Fruit fly (Drosophila melanogaster): Measurements from ENCODE around the gene CG15167.

The CG15167 gene

DNA sequence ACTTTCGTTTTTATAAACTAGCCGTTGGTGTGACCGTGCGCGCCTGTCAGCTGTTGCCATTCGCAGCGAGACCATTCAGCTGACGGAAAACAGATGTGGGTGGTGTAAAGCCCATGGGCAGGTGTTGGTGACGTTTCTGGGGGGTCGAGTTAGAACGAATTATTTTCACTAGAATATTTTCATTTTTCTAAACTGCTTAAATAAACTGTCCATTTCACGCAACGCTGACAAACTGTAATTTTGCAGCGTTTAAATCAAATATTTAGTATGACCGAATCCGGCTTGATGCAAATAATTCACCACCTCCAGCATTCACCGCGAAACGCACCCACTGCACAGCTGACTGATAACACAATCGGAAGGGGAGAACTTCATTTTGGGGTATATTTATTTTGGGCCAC lies 44.8 kb upstream of the CG15167 start, which contains the start of the genes CG10383 and CG10338 (continued):
- TF ChIP-seq CG18011 (GFP tag; optimal IDR thresholded peaks at IDR 0.05) (peak; percentile 78), run (tag; optimal IDR thresholded peaks at IDR 0.05) (no peak), CG10543 (GFP tag; optimal IDR thresholded peaks at IDR 0.05) (peak; percentile 76), h (optimal IDR thresholded peaks at IDR 0.05) (no peak), otp (GFP tag; IDR thresholded peaks at IDR 0.05) (peak; percentile 88), CG18599 (GFP tag; optimal IDR thresholded peaks at IDR 0.05) (peak; percentile 92), CG2875 (GFP tag; optimal IDR thresholded peaks at IDR 0.05) (peak; percentile 54), CG16779 (GFP tag; IDR thresholded peaks at IDR 0.05) (peak; percentile 93), Dref (GFP tag; IDR thresholded peaks at IDR 0.05) (peak; percentile 38; the same call in 1 of the 2 replicates), ato (GFP tag; IDR thresholded peaks at IDR 0.05; ENCODE audit: partially characterized antibody) (no peak), nmo (GFP tag; optimal IDR thresholded peaks at IDR 0.05) (peak; percentile 87), Hand (GFP tag; optimal IDR thresholded peaks at IDR 0.05) (peak; percentile 48), btn (GFP tag; optimal IDR thresholded peaks at IDR 0.05) (peak; percentile 25), klu (GFP tag; IDR thresholded peaks at IDR 0.05) (peak; percentile 94), fd102C (GFP tag; optimal IDR thresholded peaks at IDR 0.05) (no peak), bigmax (GFP tag; optimal IDR thresholded peaks at IDR 0.05) (no peak), scrt (GFP tag; optimal IDR thresholded peaks at IDR 0.05) (peak; percentile 72), dati (GFP tag; IDR thresholded peaks at IDR 0.05) (peak; percentile 78), Fer3 (tag; optimal IDR thresholded peaks at IDR 0.05) (peak; percentile 72), org-1 (GFP tag; optimal IDR thresholded peaks at IDR 0.05) (peak; percentile 57), CG15479 (GFP tag; optimal IDR thresholded peaks at IDR 0.05) (no peak), maf-S (GFP tag; optimal IDR thresholded peaks at IDR 0.05) (peak; percentile 88), row (GFP tag; IDR thresholded peaks at IDR 0.05) (peak; percentile 95), Hey (tag; optimal IDR thresholded peaks at IDR 0.05) (no peak), CG8944 (GFP tag; optimal IDR thresholded peaks at IDR 0.05) (peak; percentile 91), CG12744 (GFP tag; optimal IDR thresholded peaks at IDR 0.05) (peak; percentile 76), CG3847 (GFP tag; IDR thresholded peaks at IDR 0.05) (peak; percentile 86), CG6272 (GFP tag; IDR thresholded peaks at IDR 0.05) (peak; percentile 88), CG10321 (GFP tag; IDR thresholded peaks at IDR 0.05) (peak; percentile 75), CG30020 (tag; optimal IDR thresholded peaks at IDR 0.05) (peak; percentile 44), CHES-1-like (GFP tag; optimal IDR thresholded peaks at IDR 0.05) (peak; percentile 93), unpg (GFP tag; optimal IDR thresholded peaks at IDR 0.05) (peak; percentile 85), dmrt11E (tag; optimal IDR thresholded peaks at IDR 0.05) (peak; percentile 57), CkIIα-i1 (GFP tag; IDR thresholded peaks at IDR 0.05) (no peak), ara (GFP tag; IDR thresholded peaks at IDR 0.05) (peak; percentile 81), CG15601 (tag; optimal IDR thresholded peaks at IDR 0.05) (peak; percentile 58), chif (GFP tag; optimal IDR thresholded peaks at IDR 0.05) (peak; percentile 78 to 88), CG6175 (GFP tag; IDR thresholded peaks at IDR 0.05) (peak; percentile 79; the same call in 2 of the 3 replicates), CG4424 (GFP tag; optimal IDR thresholded peaks at IDR 0.05) (peak; percentile 84), CG34422 (GFP tag; IDR thresholded peaks at IDR 0.05) (peak; percentile 94), lmd (GFP tag; IDR thresholded peaks at IDR 0.05) (peak; percentile 89), CG14441 (GFP tag; IDR thresholded peaks at IDR 0.05) (peak; percentile 95), so (GFP tag; IDR thresholded peaks at IDR 0.05) (peak; percentile 67; the same call in 1 of the 3 replicates), NC2α (GFP tag; optimal IDR thresholded peaks at IDR 0.05) (peak; percentile 62), Sox100B (GFP tag; optimal IDR thresholded peaks at IDR 0.05) (peak; percentile 41), CG8089 (GFP tag; optimal IDR thresholded peaks at IDR 0.05) (peak; percentile 82), CG10147 (GFP tag; optimal IDR thresholded peaks at IDR 0.05) (peak; percentile 70), emc (GFP tag; optimal IDR thresholded peaks at IDR 0.05) (peak; percentile 82), CG6689 (GFP tag; IDR thresholded peaks at IDR 0.05) (peak; percentile 84), da (GFP tag; optimal IDR thresholded peaks at IDR 0.05) (peak; percentile 89), CG12071 (GFP tag; optimal IDR thresholded peaks at IDR 0.05) (peak; percentile 58), CG12942 (GFP tag; optimal IDR thresholded peaks at IDR 0.05) (peak; percentile 79)
